Worm (Caenorhabditis elegans) whole organism, late embryonic: ENCODE measurements around the gene F23H12.10.

Experiments used
- C08G9.2 ChIP-seq: sonication (generic microtip); optimal IDR thresholded peaks from 2 replicates; lab custom pipeline; 2016; ENCODE audit warnings: mild to moderate bottlenecking, missing genetic modification characterization, moderate library complexity, missing compliant biosample characterization
- F13H6.1 ChIP-seq: sonication (generic microtip); optimal IDR thresholded peaks from 2 replicates; lab custom pipeline; 2016; ENCODE audit warnings: missing genetic modification characterization, missing compliant biosample characterization
- T23F11.4 ChIP-seq: fragments of 200-800 bp; sonication (Bioruptor generic); optimal IDR thresholded peaks from 2 replicates; lab custom pipeline; 2018; ENCODE audit warnings: mild to moderate bottlenecking, missing genetic modification characterization, missing compliant biosample characterization
- Y22D7AL.16 ChIP-seq: sonication (generic microtip); optimal IDR thresholded peaks from 2 replicates; lab custom pipeline; 2016; ENCODE audit warnings: missing genetic modification characterization, missing compliant biosample characterization
- ahr-1 ChIP-seq: sonication (generic microtip); optimal IDR thresholded peaks from 2 replicates; lab custom pipeline; 2016; ENCODE audit warnings: missing genetic modification characterization, missing compliant biosample characterization
- ceh-18 ChIP-seq: sonication (generic microtip); optimal IDR thresholded peaks from 2 replicates; lab custom pipeline; 2016; ENCODE audit warnings: missing genetic modification characterization, missing compliant biosample characterization
- ceh-2 ChIP-seq: sonication (generic microtip); optimal IDR thresholded peaks from 2 replicates; lab custom pipeline; 2016; ENCODE audit warnings: missing genotype, missing genetic modification characterization, missing compliant biosample characterization
- ceh-22 ChIP-seq: sonication (generic microtip); optimal IDR thresholded peaks from 2 replicates; lab custom pipeline; 2017; ENCODE audit warnings: missing biosample characterization, missing genetic modification characterization
- ceh-24 ChIP-seq: sonication (generic microtip); optimal IDR thresholded peaks from 2 replicates; lab custom pipeline; 2016; ENCODE audit warnings: mild to moderate bottlenecking, missing genetic modification characterization, missing compliant biosample characterization
- ceh-30 ChIP-seq: fragments of 150-350 bp; optimal IDR thresholded peaks from 2 replicates; lab custom pipeline; 2014; ENCODE audit warnings: missing biosample characterization, missing genetic modification characterization
- ceh-31 ChIP-seq: sonication (generic microtip); optimal IDR thresholded peaks from 2 replicates; lab custom pipeline; 2016; ENCODE audit warnings: missing genetic modification characterization, missing compliant biosample characterization
- ceh-34 ChIP-seq: sonication (generic microtip); optimal IDR thresholded peaks from 2 replicates; lab custom pipeline; 2016; ENCODE audit warnings: mild to moderate bottlenecking, missing genetic modification characterization, missing compliant biosample characterization
- ceh-45 ChIP-seq: fragments of 200-800 bp; sonication (Bioruptor generic); IDR thresholded peaks from 2 replicates; pipeline ENCODE4 v1.3.6; 2022; ENCODE audit warnings: missing genetic modification reagents, missing genetic modification characterization, missing compliant biosample characterization
- ceh-6 ChIP-seq: fragments of 200-800 bp; sonication (Bioruptor generic); optimal IDR thresholded peaks from 2 replicates; lab custom pipeline; 2018; ENCODE audit warnings: mild to moderate bottlenecking, missing genetic modification characterization, missing compliant biosample characterization
- che-1 ChIP-seq: sonication (generic microtip); optimal IDR thresholded peaks from 2 replicates; lab custom pipeline; 2016; ENCODE audit warnings: mild to moderate bottlenecking, missing genetic modification characterization, missing compliant biosample characterization
- elt-2 ChIP-seq: sonication (generic microtip); optimal IDR thresholded peaks from 2 replicates; lab custom pipeline; 2016; ENCODE audit warnings: missing genetic modification reagents, missing genetic modification characterization, missing compliant biosample characterization
- elt-4 ChIP-seq: sonication (generic microtip); optimal IDR thresholded peaks from 2 replicates; lab custom pipeline; 2016; ENCODE audit warnings: missing genetic modification characterization, missing compliant biosample characterization
- eyg-1 ChIP-seq: sonication (generic microtip); optimal IDR thresholded peaks from 2 replicates; lab custom pipeline; 2016; ENCODE audit warnings: missing genotype, missing genetic modification characterization, missing compliant biosample characterization
- fax-1 ChIP-seq: sonication (generic microtip); optimal IDR thresholded peaks from 2 replicates; lab custom pipeline; 2016; ENCODE audit warnings: missing genotype, missing genetic modification characterization, missing compliant biosample characterization
- fkh-10 ChIP-seq: fragments of 150-350 bp; optimal IDR thresholded peaks from 2 replicates; lab custom pipeline; 2014; ENCODE audit warnings: missing biosample characterization, missing genetic modification reagents, missing genetic modification characterization
- fkh-6 ChIP-seq: sonication (generic microtip); optimal IDR thresholded peaks from 2 replicates; lab custom pipeline; 2016; ENCODE audit warnings: missing genetic modification characterization, missing compliant biosample characterization
- hlh-13 ChIP-seq: fragments of 200-800 bp; sonication (Bioruptor generic); optimal IDR thresholded peaks from 2 replicates; lab custom pipeline; 2018; ENCODE audit warnings: mild to moderate bottlenecking, missing genetic modification characterization, missing compliant biosample characterization
- hlh-15 ChIP-seq: sonication (generic microtip); optimal IDR thresholded peaks from 2 replicates; lab custom pipeline; 2016; ENCODE audit warnings: missing genetic modification characterization, missing compliant biosample characterization
- hlh-30 ChIP-seq: sonication (generic microtip); optimal IDR thresholded peaks from 2 replicates; lab custom pipeline; 2017; ENCODE audit warnings: antibody characterized with exemption, missing genetic modification characterization, missing compliant biosample characterization; ENCODE audit not compliant: insufficient read depth
- lim-6 ChIP-seq: sonication (generic microtip); optimal IDR thresholded peaks from 2 replicates; lab custom pipeline; 2016; ENCODE audit warnings: missing genetic modification characterization, missing compliant biosample characterization
- lin-11 ChIP-seq: fragments of 200-800 bp; sonication (Bioruptor generic); optimal IDR thresholded peaks from 2 replicates; lab custom pipeline; 2018; ENCODE audit warnings: mild to moderate bottlenecking, missing genetic modification characterization, missing compliant biosample characterization
- madf-2 ChIP-seq: sonication (generic microtip); optimal IDR thresholded peaks from 2 replicates; lab custom pipeline; 2017; ENCODE audit warnings: missing genetic modification characterization, missing compliant biosample characterization
- mec-3 ChIP-seq: sonication (generic microtip); optimal IDR thresholded peaks from 2 replicates; lab custom pipeline; 2016; ENCODE audit warnings: borderline replicate concordance, missing genetic modification characterization, missing compliant biosample characterization
- nfya-1 ChIP-seq: sonication (generic microtip); optimal IDR thresholded peaks from 2 replicates; lab custom pipeline; 2017; ENCODE audit warnings: missing genetic modification characterization, mild to moderate bottlenecking, missing compliant biosample characterization, antibody characterized with exemption, moderate library complexity
- nhr-11 ChIP-seq: fragments of 150-350 bp; optimal IDR thresholded peaks from 2 replicates; lab custom pipeline; 2014; ENCODE audit warnings: missing biosample characterization, missing genetic modification characterization
- npax-4 ChIP-seq: sonication (generic microtip); optimal IDR thresholded peaks from 2 replicates; lab custom pipeline; 2016; ENCODE audit warnings: missing genetic modification characterization, missing compliant biosample characterization
- odd-2 ChIP-seq: sonication (generic microtip); optimal IDR thresholded peaks from 2 replicates; lab custom pipeline; 2017; ENCODE audit warnings: antibody characterized with exemption, mild to moderate bottlenecking, missing genetic modification characterization, missing compliant biosample characterization
- pag-3 ChIP-seq: sonication (generic microtip); optimal IDR thresholded peaks from 2 replicates; lab custom pipeline; 2016; ENCODE audit warnings: missing compliant biosample characterization, missing genetic modification characterization, borderline replicate concordance
- pat-9 ChIP-seq: fragments of 200-800 bp; sonication (Bioruptor generic); optimal IDR thresholded peaks from 2 replicates; lab custom pipeline; 2018; ENCODE audit warnings: mild to moderate bottlenecking, missing genetic modification characterization, moderate library complexity, missing compliant biosample characterization
- pha-4 ChIP-seq: fragments of 150-350 bp; optimal IDR thresholded peaks from 2 replicates; lab custom pipeline; 2018; ENCODE audit warnings: missing biosample characterization, missing genetic modification reagents, missing genetic modification characterization
- ref-2 ChIP-seq: sonication (generic microtip); optimal IDR thresholded peaks from 2 replicates; lab custom pipeline; 2016; ENCODE audit warnings: missing genetic modification characterization, missing compliant biosample characterization
- sdc-2 ChIP-seq: sonication (generic microtip); optimal IDR thresholded peaks from 2 replicates; lab custom pipeline; 2016; ENCODE audit warnings: missing genotype, missing genetic modification characterization, missing compliant biosample characterization
- tbx-2 ChIP-seq: sonication (generic microtip); optimal IDR thresholded peaks from 2 replicates; lab custom pipeline; 2016; ENCODE audit warnings: missing genetic modification characterization, missing compliant biosample characterization
- tbx-7 ChIP-seq: sonication (generic microtip); optimal IDR thresholded peaks from 2 replicates; lab custom pipeline; 2016; ENCODE audit warnings: missing genotype, missing genetic modification characterization, missing compliant biosample characterization
- ttx-3 ChIP-seq: sonication (generic microtip); optimal IDR thresholded peaks from 2 replicates; lab custom pipeline; 2016; ENCODE audit warnings: missing genetic modification reagents, missing genetic modification characterization, missing compliant biosample characterization
- unc-42 ChIP-seq: sonication (generic microtip); optimal IDR thresholded peaks from 2 replicates; lab custom pipeline; 2016; ENCODE audit warnings: missing genotype, missing genetic modification characterization, missing compliant biosample characterization
- ztf-16 ChIP-seq: sonication (generic microtip); optimal IDR thresholded peaks from 2 replicates; lab custom pipeline; 2017; ENCODE audit warnings: missing genetic modification characterization, missing compliant biosample characterization

The F23H12.10 gene

ce11 chrV:12377256-12377655, 3.2 kb upstream of the F23H12.10 start, which contains the start of gene K01D12.1:
K01D12.1 (plus strand) TSS chrV:12377556.
- TF ChIP-seq lim-6 (tag; lab: Kevin White, UChicago), result no peak
- no peak for TF ChIP-seq ceh-2
- no peak for TF ChIP-seq eyg-1 (tag; lab: Kevin White, UChicago)
- TF ChIP-seq npax-4 (tag; lab: Kevin White, UChicago), result no peak
- TF ChIP-seq hlh-30 (tag; lab: Kevin White, UChicago), result no peak
- no peak for TF ChIP-seq unc-42 (tag; lab: Kevin White, UChicago)
- TF ChIP-seq fkh-10 (GFP tag; lab: Kevin White, UChicago), result no peak
- TF ChIP-seq Y22D7AL.16, result no peak
- TF ChIP-seq lin-11 (tag; lab: Kevin White, UChicago), result no peak
- TF ChIP-seq fkh-6 (tag; lab: Kevin White, UChicago), result no peak
- TF ChIP-seq ref-2, result no peak
- TF ChIP-seq tbx-2 (tag; lab: Kevin White, UChicago), result no peak

- no peak for TF ChIP-seq nhr-11 (tag; lab: Kevin White, UChicago)
- TF ChIP-seq hlh-30 (tag; lab: Kevin White, UChicago), result no peak
- no peak for TF ChIP-seq F13H6.1 (tag; lab: Kevin White, UChicago)
- no peak for TF ChIP-seq madf-2 (tag; lab: Kevin White, UChicago)
- no peak for TF ChIP-seq ahr-1 (tag; lab: Kevin White, UChicago)
- no peak for TF ChIP-seq mec-3 (tag; lab: Kevin White, UChicago)
- TF ChIP-seq eyg-1 (tag; lab: Kevin White, UChicago), result no peak
- TF ChIP-seq hlh-15 (tag; lab: Kevin White, UChicago), result no peak
- no peak for TF ChIP-seq ztf-16
- no peak for TF ChIP-seq pha-4
- TF ChIP-seq elt-4 (tag; lab: Kevin White, UChicago), result no peak
- no peak for TF ChIP-seq ceh-31 (tag; lab: Kevin White, UChicago)
- no peak for TF ChIP-seq ceh-2
- TF ChIP-seq tbx-7, result no peak
- TF ChIP-seq T23F11.4 (GFP tag; lab: Kevin White, UChicago), result no peak
- TF ChIP-seq fax-1 (tag; lab: Kevin White, UChicago), result no peak
- TF ChIP-seq odd-2 (tag; lab: Kevin White, UChicago), result no peak
- TF ChIP-seq ceh-6, result no peak
- no peak for TF ChIP-seq ttx-3
Measured at ce11 chrV:12371386-12371785, 2.7 kb downstream of the F23H12.10 start, which contains the start of gene F23H12.7. F23H12.7 (plus strand) TSS chrV:12371686.

DNA sequence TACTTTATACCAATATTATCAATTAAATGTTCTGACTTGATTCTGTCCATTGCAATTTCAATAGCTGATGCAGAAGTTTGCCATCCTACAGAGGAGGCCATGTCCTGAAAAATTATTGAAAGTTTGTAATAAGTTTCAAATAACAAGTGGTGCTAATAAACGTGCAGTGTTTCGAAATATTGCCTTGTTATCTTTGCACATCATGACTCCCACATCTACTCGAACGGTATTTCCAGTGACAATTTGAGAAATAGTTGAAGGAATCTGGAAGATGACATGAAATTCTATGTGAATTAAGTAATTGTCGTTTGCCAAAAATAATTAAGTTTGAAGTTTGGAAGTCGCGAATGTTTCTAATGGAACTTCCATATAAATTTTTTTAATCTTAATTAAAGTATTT, 4.6 kb downstream of the F23H12.10 start, which contains the start of gene gcy-13:
TSS of gene gcy-13 (minus strand) at position 101 of the 400 bp plus-strand sequence.
- no peak for TF ChIP-seq unc-42 (tag; lab: Kevin White, UChicago)
- TF ChIP-seq elt-2 (tag; lab: Kevin White, UChicago), result no peak
- TF ChIP-seq ceh-2, result no peak
- TF ChIP-seq nfya-1 (tag; lab: Kevin White, UChicago), result no peak
- TF ChIP-seq ceh-22, result no peak
- TF ChIP-seq sdc-2 (tag; lab: Kevin White, UChicago), result no peak
- TF ChIP-seq ceh-34, result no peak
- no peak for TF ChIP-seq pag-3 (tag; lab: Kevin White, UChicago)
- TF ChIP-seq nhr-11 (tag; lab: Kevin White, UChicago), result no peak
- TF ChIP-seq tbx-2 (tag; lab: Kevin White, UChicago), result no peak
- no peak for TF ChIP-seq odd-2 (tag; lab: Kevin White, UChicago)
- no peak for TF ChIP-seq ceh-45 (GFP tag; lab: Robert Waterston, UW)
- TF ChIP-seq lin-11 (tag; lab: Kevin White, UChicago), result no peak
- TF ChIP-seq ceh-24, result no peak
- TF ChIP-seq ttx-3, result no peak
- TF ChIP-seq ref-2, result no peak
- TF ChIP-seq mec-3 (tag; lab: Kevin White, UChicago), result no peak
- TF ChIP-seq fax-1 (tag; lab: Kevin White, UChicago), result no peak

DNA sequence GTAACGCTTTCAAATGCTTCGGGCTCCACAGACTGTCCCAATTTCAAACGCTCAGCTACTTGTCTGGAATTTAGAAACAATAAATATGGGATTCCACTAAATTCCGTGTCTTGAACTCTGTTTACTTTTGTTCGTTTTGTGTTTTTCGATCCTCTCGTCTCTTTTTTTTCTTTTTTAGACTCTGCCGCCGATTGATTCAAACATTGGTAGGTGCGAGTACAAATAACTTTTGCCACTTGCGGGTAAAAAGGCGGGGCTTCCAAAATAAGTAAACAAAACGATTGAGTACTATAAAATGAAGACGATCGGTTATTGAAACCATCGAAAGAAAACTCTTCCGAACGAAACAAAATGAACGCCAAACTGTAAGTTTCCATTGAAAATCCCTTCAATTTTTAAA, 9.0 kb downstream of the F23H12.10 start, which contains the start of gene fipr-2:
TSS of gene fipr-2 (plus strand) at position 245 of the 400 bp plus-strand sequence.
- TF ChIP-seq ztf-16, result no peak
- TF ChIP-seq pat-9 (tag; lab: Kevin White, UChicago), result no peak
- no peak for TF ChIP-seq che-1 (tag; lab: Kevin White, UChicago)
- no peak for TF ChIP-seq C08G9.2 (tag; lab: Kevin White, UChicago)
- TF ChIP-seq fkh-10 (GFP tag; lab: Kevin White, UChicago), result no peak
- no peak for TF ChIP-seq hlh-30 (tag; lab: Kevin White, UChicago)
- TF ChIP-seq T23F11.4 (GFP tag; lab: Kevin White, UChicago), result no peak
- TF ChIP-seq ceh-30 (tag; lab: Kevin White, UChicago), result no peak
- no peak for TF ChIP-seq ceh-18 (tag; lab: Kevin White, UChicago)
- no peak for TF ChIP-seq hlh-13
- no peak for TF ChIP-seq ttx-3
- no peak for TF ChIP-seq pha-4
- no peak for TF ChIP-seq ceh-2
